Fruit fly (Drosophila melanogaster) whole organism, embryonic: ENCODE data around the gene L2HGDH.

Experiments
- BtbVII ChIP-seq: fragments of 200-800 bp; sonication (Bioruptor generic); optimal IDR thresholded peaks from 3 replicates; lab custom pipeline; 2017; ENCODE audit warnings: missing biosample characterization, mild to moderate bottlenecking, missing genetic modification characterization
- CG10462 ChIP-seq: fragments of 200-800 bp; sonication (Bioruptor generic); optimal IDR thresholded peaks from 2 replicates; lab custom pipeline; 2016; ENCODE audit warnings: missing biosample characterization, missing genetic modification characterization
- CG13424 ChIP-seq: fragments of 200-800 bp; sonication (Bioruptor generic); optimal IDR thresholded peaks from 2 replicates; lab custom pipeline; 2019; ENCODE audit warnings: missing biosample characterization, mild to moderate bottlenecking, missing genetic modification characterization, moderate library complexity
- CG13894 ChIP-seq: fragments of 200-800 bp; sonication (Bioruptor generic); optimal IDR thresholded peaks from 3 replicates; lab custom pipeline; 2018; ENCODE audit warnings: missing biosample characterization, mild to moderate bottlenecking, missing genetic modification characterization, moderate library complexity
- CG15696 ChIP-seq: fragments of 200-800 bp; sonication (Bioruptor generic); optimal IDR thresholded peaks from 2 replicates; lab custom pipeline; 2019; ENCODE audit warnings: missing biosample characterization, mild to moderate bottlenecking, missing genetic modification characterization, moderate library complexity
- CG1602 ChIP-seq: fragments of 200-800 bp; sonication (Bioruptor generic); optimal IDR thresholded peaks from 3 replicates; lab custom pipeline; 2016; ENCODE audit warnings: missing biosample characterization, missing genetic modification characterization
- CG16863 ChIP-seq: fragments of 200-800 bp; sonication (Bioruptor generic); optimal IDR thresholded peaks from 3 replicates; lab custom pipeline; 2016; ENCODE audit warnings: missing biosample characterization, missing genetic modification characterization
- CG17568 ChIP-seq: fragments of 200-800 bp; sonication (Bioruptor generic); optimal IDR thresholded peaks from 2 replicates; lab custom pipeline; 2018; ENCODE audit warnings: missing biosample characterization, mild to moderate bottlenecking, missing genetic modification characterization, moderate library complexity
- CG17802 ChIP-seq: fragments of 200-800 bp; sonication (Bioruptor generic); optimal IDR thresholded peaks from 2 replicates; lab custom pipeline; 2018; ENCODE audit warnings: missing biosample characterization, mild to moderate bottlenecking, missing genetic modification characterization, moderate library complexity
- CG31365 ChIP-seq: fragments of 200-800 bp; sonication (Bioruptor generic); optimal IDR thresholded peaks from 2 replicates; lab custom pipeline; 2018; ENCODE audit warnings: missing biosample characterization, mild to moderate bottlenecking, missing genetic modification characterization
- CG32772 ChIP-seq: fragments of 200-800 bp; sonication (Bioruptor generic); IDR thresholded peaks from 2 replicates; pipeline ENCODE4 v1.3.6; 2022; ENCODE audit warnings: missing biosample characterization, missing genetic modification characterization
- CG34224 ChIP-seq: fragments of 200-800 bp; sonication (Bioruptor generic); IDR thresholded peaks from 3 replicates; pipeline ENCODE4 v1.3.6; 2022; ENCODE audit warnings: missing biosample characterization, missing genetic modification characterization; ENCODE audit not compliant: partially characterized antibody
- CG3847 ChIP-seq: fragments of 200-800 bp; sonication (Bioruptor generic); IDR thresholded peaks from 2 replicates; pipeline ENCODE4 v1.3.6; 2022; ENCODE audit warnings: missing biosample characterization, missing genetic modification characterization
- CG4360 ChIP-seq: fragments of 200-800 bp; sonication (Bioruptor generic); IDR thresholded peaks from 2 replicates; pipeline ENCODE4 v1.3.6; 2022; ENCODE audit warnings: missing biosample characterization, missing genetic modification characterization
- CG43689 ChIP-seq: fragments of 200-800 bp; sonication (Bioruptor generic); IDR thresholded peaks from 2 replicates; pipeline ENCODE4 v1.3.6; 2022; ENCODE audit warnings: missing biosample characterization, missing genetic modification characterization
- CG4404 ChIP-seq: fragments of 200-800 bp; sonication (Bioruptor generic); IDR thresholded peaks from 2 replicates; pipeline ENCODE4 v1.3.6; 2022; ENCODE audit warnings: missing biosample characterization, missing genetic modification characterization
- CG4854 ChIP-seq: fragments of 200-800 bp; sonication (Bioruptor generic); optimal IDR thresholded peaks from 2 replicates; lab custom pipeline; 2016; ENCODE audit warnings: missing biosample characterization, missing genetic modification characterization, inconsistent platforms
- CG7271 ChIP-seq: fragments of 200-800 bp; sonication (Bioruptor generic); optimal IDR thresholded peaks from 2 replicates; lab custom pipeline; 2018; ENCODE audit warnings: missing biosample characterization, mild to moderate bottlenecking, missing genetic modification characterization, moderate library complexity
- CG7963 ChIP-seq: fragments of 200-800 bp; sonication (Bioruptor generic); IDR thresholded peaks from 3 replicates; pipeline ENCODE4 v1.3.6; 2022; ENCODE audit warnings: missing biosample characterization, missing genetic modification characterization; ENCODE audit not compliant: partially characterized antibody
- CG8359 ChIP-seq: fragments of 200-800 bp; sonication (Bioruptor generic); optimal IDR thresholded peaks from 2 replicates; lab custom pipeline; 2017; ENCODE audit warnings: missing biosample characterization, mild to moderate bottlenecking, missing genetic modification characterization, borderline replicate concordance
- CG8765 ChIP-seq: fragments of 200-800 bp; sonication (Bioruptor generic); IDR thresholded peaks from 2 replicates; pipeline ENCODE4 v1.3.6; 2022; ENCODE audit warnings: missing biosample characterization, missing genetic modification characterization
- CoRest ChIP-seq: fragments of 200-800 bp; sonication (Bioruptor generic); optimal IDR thresholded peaks from 3 replicates; lab custom pipeline; 2018; ENCODE audit warnings: missing biosample characterization, mild to moderate bottlenecking, missing genetic modification characterization, moderate library complexity
- Ets65A ChIP-seq: fragments of 200-800 bp; sonication (Bioruptor generic); peaks from one replicate; lab custom pipeline; 2016; ENCODE audit warnings: missing biosample characterization, missing genetic modification characterization
- Fer1 ChIP-seq: fragments of 200-800 bp; sonication (Bioruptor generic); optimal IDR thresholded peaks from 2 replicates; lab custom pipeline; 2017; ENCODE audit warnings: missing biosample characterization, mild to moderate bottlenecking, missing genetic modification characterization
- Hey ChIP-seq: fragments of 200-800 bp; sonication (Bioruptor generic); optimal IDR thresholded peaks from 3 replicates; lab custom pipeline; 2018; ENCODE audit warnings: missing biosample characterization, mild to moderate bottlenecking, missing genetic modification characterization
- Hr51 ChIP-seq, 2 experiments: fragments of 200-800 bp; sonication (Bioruptor generic); optimal IDR thresholded peaks; 2 replicates in 1 of 2; 3 replicates in 1 of 2; lab custom pipeline; 2016 to 2018; ENCODE audit warnings: missing biosample characterization in 2 of 2, missing genetic modification characterization in 2 of 2, mild to moderate bottlenecking in 1 of 2, moderate library complexity in 1 of 2
- Med ChIP-seq: fragments of 200-800 bp; sonication (Bioruptor generic); peaks from one replicate; lab custom pipeline; 2016; ENCODE audit warnings: missing biosample characterization, missing genetic modification characterization, mild to moderate bottlenecking, inconsistent platforms, moderate library complexity
- Pdp1 ChIP-seq, 2 experiments: fragments of 200-800 bp; sonication (Bioruptor generic); optimal IDR thresholded peaks; 3 replicates each; lab custom pipeline; 2016; ENCODE audit warnings: missing biosample characterization in 2 of 2, missing genetic modification characterization in 2 of 2, mild to moderate bottlenecking in 1 of 2, moderate library complexity in 1 of 2
- Side ChIP-seq: fragments of 200-800 bp; sonication (Bioruptor generic); optimal IDR thresholded peaks from 2 replicates; lab custom pipeline; 2016; ENCODE audit warnings: missing biosample characterization, missing genetic modification characterization
- Sry-δ ChIP-seq: fragments of 200-800 bp; sonication (Bioruptor generic); optimal IDR thresholded peaks from 2 replicates; lab custom pipeline; 2016; ENCODE audit warnings: missing biosample characterization, missing genetic modification characterization
- Tbp ChIP-seq: fragments of >200 bp; optimal IDR thresholded peaks from 2 replicates; lab custom pipeline; 2018; ENCODE audit warnings: missing biosample characterization, missing genetic modification characterization
- az2 ChIP-seq: fragments of 200-800 bp; sonication (Bioruptor generic); optimal IDR thresholded peaks from 3 replicates; lab custom pipeline; 2016; ENCODE audit warnings: missing biosample characterization, missing genetic modification characterization
- cas ChIP-seq: fragments of 200-800 bp; sonication (Bioruptor generic); IDR thresholded peaks from 2 replicates; pipeline ENCODE4 v1.3.6; 2022; ENCODE audit warnings: missing biosample characterization, missing genetic modification characterization
- crp ChIP-seq, 2 experiments: fragments of 200-800 bp; sonication (Bioruptor generic); optimal IDR thresholded peaks; 2 replicates in 1 of 2; 3 replicates in 1 of 2; lab custom pipeline; 2017; ENCODE audit warnings: missing biosample characterization in 2 of 2, missing genetic modification characterization in 2 of 2, mild to moderate bottlenecking in 1 of 2, moderate library complexity in 1 of 2
- disco-r ChIP-seq: fragments of 200-800 bp; sonication (Bioruptor generic); optimal IDR thresholded peaks from 2 replicates; lab custom pipeline; 2016; ENCODE audit warnings: missing biosample characterization, missing genetic modification characterization
- dm ChIP-seq: fragments of 200-800 bp; sonication (Bioruptor generic); optimal IDR thresholded peaks from 3 replicates; lab custom pipeline; 2016; ENCODE audit warnings: missing biosample characterization, missing genetic modification characterization
- dmrt99B ChIP-seq: fragments of 200-800 bp; sonication (Bioruptor generic); optimal IDR thresholded peaks from 2 replicates; lab custom pipeline; 2018; ENCODE audit warnings: missing biosample characterization, mild to moderate bottlenecking, missing genetic modification characterization, moderate library complexity
- fd102C ChIP-seq: fragments of 200-800 bp; sonication (Bioruptor generic); optimal IDR thresholded peaks from 2 replicates; lab custom pipeline; 2018; ENCODE audit warnings: missing biosample characterization, mild to moderate bottlenecking, missing genetic modification characterization, moderate library complexity
- fd64A ChIP-seq: fragments of 200-800 bp; sonication (Bioruptor generic); optimal IDR thresholded peaks from 3 replicates; lab custom pipeline; 2018; ENCODE audit warnings: missing biosample characterization, mild to moderate bottlenecking, missing genetic modification characterization
- gro ChIP-seq: fragments of 200-800 bp; sonication (Bioruptor generic); optimal IDR thresholded peaks from 2 replicates; lab custom pipeline; 2016; ENCODE audit warnings: missing biosample characterization, missing genetic modification characterization
- knrl ChIP-seq: fragments of 200-800 bp; sonication (Bioruptor generic); IDR thresholded peaks from 3 replicates; pipeline ENCODE4 v1.3.6; 2022; ENCODE audit warnings: missing biosample characterization, missing genetic modification characterization; ENCODE audit not compliant: partially characterized antibody
- nom ChIP-seq: fragments of 200-800 bp; sonication (Bioruptor generic); optimal IDR thresholded peaks from 2 replicates; lab custom pipeline; 2017; ENCODE audit warnings: missing biosample characterization, missing genetic modification characterization, mild to moderate bottlenecking, moderate library complexity, missing genetic modification reagents
- onecut ChIP-seq: fragments of 200-800 bp; sonication (Bioruptor generic); IDR thresholded peaks from 2 replicates; pipeline ENCODE4 v1.3.6; 2022; ENCODE audit warnings: missing biosample characterization, missing genetic modification characterization
- pan ChIP-seq, 4 experiments: fragments of >200 bp in 3 of 4; fragments of 200-800 bp in 1 of 4; sonication (Bioruptor generic) in 1 of 4; optimal IDR thresholded peaks in 3 of 4; IDR thresholded peaks in 1 of 4; 2 replicates each; pipeline versions ENCODE4 v1.3.6 to Lab custom; 2017 to 2022; ENCODE audit warnings: missing biosample characterization in 2 of 4, missing genetic modification characterization in 2 of 4, mixed read lengths in 1 of 4
- slbo ChIP-seq: fragments of 200-800 bp; sonication (Bioruptor generic); IDR thresholded peaks from 2 replicates; pipeline ENCODE4 v1.3.6; 2022; ENCODE audit warnings: missing biosample characterization, missing genetic modification characterization
- sqz ChIP-seq: fragments of 200-800 bp; sonication (Bioruptor generic); optimal IDR thresholded peaks from 3 replicates; lab custom pipeline; 2018; ENCODE audit warnings: missing biosample characterization, mild to moderate bottlenecking, missing genetic modification characterization
- tup ChIP-seq: fragments of 200-800 bp; sonication (Bioruptor generic); optimal IDR thresholded peaks from 2 replicates; lab custom pipeline; 2016; ENCODE audit warnings: missing biosample characterization, mild to moderate bottlenecking, missing genetic modification characterization, moderate library complexity
- usp ChIP-seq: fragments of >200 bp; optimal IDR thresholded peaks from 2 replicates; lab custom pipeline; 2017; ENCODE audit warnings: missing biosample characterization, missing genetic modification characterization
- wdn ChIP-seq: fragments of 200-800 bp; sonication (Bioruptor generic); IDR thresholded peaks from 2 replicates; pipeline ENCODE4 v1.3.6; 2022; ENCODE audit warnings: missing biosample characterization, missing genetic modification characterization

Gene L2HGDH

dm6 chr2L:19019640-19020039, 45.4 kb upstream of the L2HGDH start (continued):
- TF ChIP-seq CG13894 (tag; lab: Kevin White, UChicago) (peak; percentile 25), Hr51 (GFP tag; optimal IDR thresholded peaks at IDR 0.05; lab: Kevin White, UChicago) (peak in 1 of 2 experiments; percentile 51), crp (GFP tag; optimal IDR thresholded peaks at IDR 0.05; lab: Kevin White, UChicago) (no peak), CoRest (tag; lab: Kevin White, UChicago) (no peak), CG4404 (GFP tag; lab: Robert Waterston, UW) (no peak), CG8359 (no peak), Fer1 (GFP tag; lab: Kevin White, UChicago) (peak; percentile 1), BtbVII (no peak), Hey (tag; lab: Kevin White, UChicago) (peak; percentile 89), cas (GFP tag; lab: Robert Waterston, UW) (no peak), CG43689 (GFP tag; lab: Robert Waterston, UW) (no peak), CG4360 (GFP tag; lab: Robert Waterston, UW) (0 out of 2 replicates have a peak, but pooled peaks have one; percentile 8), usp (GFP tag; lab: Kevin White, UChicago) (no peak), sqz (GFP tag; lab: Kevin White, UChicago) (peak; percentile 65), Med (peak; percentile 49), CG32772 (GFP tag; lab: Robert Waterston, UW) (0 out of 2 replicates have a peak, but pooled peaks have one; percentile 19)

DNA sequence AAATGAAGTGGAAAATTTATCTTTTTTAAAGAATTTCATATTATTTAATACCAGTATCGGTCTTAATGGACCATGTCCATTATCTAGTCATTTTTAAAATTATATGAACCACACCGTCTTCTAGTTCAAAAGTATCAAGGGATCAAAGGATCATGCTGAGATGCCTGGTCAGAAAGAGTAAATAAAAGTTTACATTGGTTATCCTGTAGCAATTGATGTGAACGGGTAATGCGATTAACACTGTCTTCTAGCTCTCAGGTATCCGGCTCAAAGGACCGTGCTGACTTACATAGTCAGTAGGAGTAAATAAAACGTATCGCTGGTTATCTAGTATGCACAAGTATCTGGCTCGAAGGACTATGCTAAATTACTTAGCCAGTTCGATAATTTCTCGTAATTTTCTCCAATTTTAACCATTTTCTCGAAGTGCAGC, 44.9 kb upstream of the L2HGDH start:
- TF ChIP-seq CG13424 (tag; lab: Kevin White, UChicago) (peak; percentile 43), CG16863 (GFP tag; lab: Kevin White, UChicago) (no peak), CG34224 (GFP tag; lab: Robert Waterston, UW) (no peak), knrl (GFP tag; lab: Robert Waterston, UW) (no peak), onecut (GFP tag; lab: Robert Waterston, UW) (no peak), disco-r (GFP tag; lab: Kevin White, UChicago) (no peak), az2 (GFP tag; lab: Kevin White, UChicago) (no peak), CG31365 (no peak), CG3847 (GFP tag; lab: Robert Waterston, UW) (no peak), CG7963 (GFP tag; lab: Robert Waterston, UW) (no peak), Ets65A (GFP tag; lab: Kevin White, UChicago) (peak; percentile 53), fd102C (no peak), Side (GFP tag; lab: Kevin White, UChicago) (no peak), CG10462 (GFP tag; lab: Kevin White, UChicago) (no peak), Sry-δ (GFP tag; lab: Kevin White, UChicago) (no peak), Pdp1 (GFP tag; optimal IDR thresholded peaks at IDR 0.05; lab: Kevin White, UChicago) (no peak), dm (GFP tag; lab: Kevin White, UChicago) (no peak), fd64A (GFP tag; lab: Kevin White, UChicago) (no peak), CG17568 (GFP tag; lab: Kevin White, UChicago) (no peak), dmrt99B (tag; lab: Kevin White, UChicago) (peak; percentile 55), wdn (GFP tag; lab: Robert Waterston, UW) (no peak), CG1602 (GFP tag; lab: Kevin White, UChicago) (no peak), tup (GFP tag; lab: Kevin White, UChicago) (no peak), CG7271 (no peak), Tbp (GFP tag; lab: Kevin White, UChicago) (no peak), slbo (GFP tag; lab: Robert Waterston, UW) (peak; percentile 31; the same call in 1 of the 2 replicates), CG32772 (GFP tag; lab: Robert Waterston, UW) (no peak), Med (no peak), CG15696 (tag; lab: Kevin White, UChicago) (no peak), CG4854 (no peak), CG17802 (tag; lab: Kevin White, UChicago) (no peak), CG8765 (GFP tag; lab: Robert Waterston, UW) (no peak), pan (optimal IDR thresholded peaks at IDR 0.05; lab: Kevin White, UChicago) (no peak), pan (GFP tag; optimal IDR thresholded peaks at IDR 0.05 in 1 of 2, IDR thresholded peaks at IDR 0.05 in 1 of 2) (no peak), nom (GFP tag; lab: Kevin White, UChicago) (no peak), gro (GFP tag; lab: Kevin White, UChicago) (no peak)
